Worm (Caenorhabditis elegans) whole organism, L4 larva: ENCODE data around the gene zip-9.

Source experiments
- F26F4.8 ChIP-seq: fragments of 200-800 bp; sonication (Bioruptor generic); conservative IDR thresholded peaks from 2 replicates; pipeline ENCODE4 v1.3.6; 2022; ENCODE audit warnings: missing genetic modification characterization, missing compliant biosample characterization
- F49E8.2 ChIP-seq: sonication (generic microtip); optimal IDR thresholded peaks from 2 replicates; lab custom pipeline; 2016; ENCODE audit warnings: missing compliant biosample characterization, mild to moderate bottlenecking, missing genetic modification characterization, borderline replicate concordance
- T26A8.4 ChIP-seq: fragments of 200-800 bp; sonication (Bioruptor generic); IDR thresholded peaks from 2 replicates; pipeline ENCODE4 v1.3.6; 2022; ENCODE audit warnings: missing genetic modification characterization, missing compliant biosample characterization
- Y48G9A.11 ChIP-seq: fragments of 200-800 bp; sonication (Bioruptor generic); IDR thresholded peaks from 2 replicates; pipeline ENCODE4 v1.3.6; 2022; ENCODE audit warnings: missing genetic modification reagents, missing genetic modification characterization, missing compliant biosample characterization
- Y75B8A.6 ChIP-seq: fragments of 200-800 bp; sonication (Bioruptor generic); IDR thresholded peaks from 2 replicates; pipeline ENCODE4 v1.3.6; 2022; ENCODE audit warnings: missing genetic modification reagents, missing genetic modification characterization, missing compliant biosample characterization
- ZK337.2 ChIP-seq: fragments of 200-800 bp; sonication (Bioruptor generic); IDR thresholded peaks from 2 replicates; pipeline ENCODE4 v1.3.6; 2022; ENCODE audit warnings: missing genetic modification reagents, missing genetic modification characterization, missing compliant biosample characterization
- aha-1 ChIP-seq: fragments of 150-350 bp; peaks from one replicate; lab custom pipeline; 2014; ENCODE audit warnings: missing biosample characterization, missing genetic modification characterization
- aly-2 ChIP-seq: sonication (generic microtip); optimal IDR thresholded peaks from 2 replicates; lab custom pipeline; 2018; ENCODE audit warnings: missing biosample characterization, missing genetic modification characterization
- ama-1 ChIP-seq: fragments of 150-350 bp; optimal IDR thresholded peaks from 2 replicates; lab custom pipeline; 2014; ENCODE audit warnings: inconsistent platforms, mixed read lengths
- attf-4 ChIP-seq: sonication (generic microtip); optimal IDR thresholded peaks from 3 replicates; lab custom pipeline; 2017; ENCODE audit warnings: missing biosample characterization, missing genetic modification characterization
- ceh-20 ChIP-seq: fragments of 200-800 bp; sonication (Bioruptor generic); IDR thresholded peaks from 2 replicates; pipeline ENCODE4 v1.3.6; 2022; ENCODE audit warnings: missing genetic modification reagents, missing genetic modification characterization, missing compliant biosample characterization
- ceh-28 ChIP-seq: fragments of 150-350 bp; optimal IDR thresholded peaks from 2 replicates; lab custom pipeline; 2014; ENCODE audit warnings: missing biosample characterization, missing genetic modification reagents, missing genetic modification characterization
- daf-12 ChIP-seq: fragments of 150-350 bp; optimal IDR thresholded peaks from 2 replicates; lab custom pipeline; 2014; ENCODE audit warnings: missing biosample characterization, missing genetic modification reagents, missing genetic modification characterization
- daf-19 ChIP-seq: fragments of 200-800 bp; sonication (Bioruptor generic); conservative IDR thresholded peaks from 2 replicates; pipeline ENCODE4 v1.3.6; 2022; ENCODE audit warnings: missing genetic modification characterization, missing compliant biosample characterization
- daf-8 ChIP-seq: fragments of 200-800 bp; sonication (Bioruptor generic); IDR thresholded peaks from 2 replicates; pipeline ENCODE4 v1.3.6; 2022; ENCODE audit warnings: missing genetic modification characterization, missing compliant biosample characterization
- dmd-6 ChIP-seq: fragments of 200-800 bp; sonication (Bioruptor generic); IDR thresholded peaks from 2 replicates; pipeline ENCODE4 v1.3.6; 2022; ENCODE audit warnings: missing genetic modification reagents, missing genetic modification characterization, missing compliant biosample characterization
- dmd-9 ChIP-seq: fragments of 200-800 bp; sonication (Bioruptor generic); IDR thresholded peaks from 2 replicates; pipeline ENCODE4 v1.3.6; 2022; ENCODE audit warnings: missing genetic modification reagents, missing genetic modification characterization, missing compliant biosample characterization
- dpl-1 ChIP-seq: fragments of 150-350 bp; optimal IDR thresholded peaks from 2 replicates; lab custom pipeline; 2014; ENCODE audit warnings: missing biosample characterization, missing genetic modification reagents, missing genetic modification characterization
- duxl-1 ChIP-seq: sonication (generic microtip); optimal IDR thresholded peaks from 2 replicates; lab custom pipeline; 2016; ENCODE audit warnings: mild to moderate bottlenecking, missing genetic modification characterization, moderate library complexity, missing compliant biosample characterization; ENCODE audit not compliant: poor library complexity
- fkh-10 ChIP-seq: fragments of 150-350 bp; optimal IDR thresholded peaks from 2 replicates; lab custom pipeline; 2014; ENCODE audit warnings: missing biosample characterization, missing genetic modification reagents, missing genetic modification characterization
- gei-8 ChIP-seq: fragments of 200-800 bp; sonication (Bioruptor generic); optimal IDR thresholded peaks from 2 replicates; lab custom pipeline; 2018; ENCODE audit warnings: mild to moderate bottlenecking, missing genetic modification characterization, missing compliant biosample characterization
- hlh-11 ChIP-seq: fragments of 200-800 bp; sonication (Bioruptor generic); optimal IDR thresholded peaks from 2 replicates; lab custom pipeline; 2018; ENCODE audit warnings: mild to moderate bottlenecking, missing genetic modification characterization, missing compliant biosample characterization
- lin-1 ChIP-seq: fragments of 200-800 bp; sonication (Bioruptor generic); IDR thresholded peaks from 2 replicates; pipeline ENCODE4 v1.3.6; 2022; ENCODE audit warnings: missing genetic modification reagents, missing genetic modification characterization, missing compliant biosample characterization
- lin-15B ChIP-seq: fragments of 150-350 bp; sonication (generic microtip); optimal IDR thresholded peaks from 3 replicates; lab custom pipeline; 2014; ENCODE audit warnings: missing biosample characterization, missing genetic modification characterization
- lin-39 ChIP-seq: fragments of 150-350 bp; optimal IDR thresholded peaks from 2 replicates; lab custom pipeline; 2014; ENCODE audit warnings: missing biosample characterization, missing genetic modification reagents, missing genetic modification characterization
- madf-5 ChIP-seq, 2 experiments: fragments of 200-800 bp; sonication (Bioruptor generic); IDR thresholded peaks; 2 replicates each; pipeline ENCODE4 v1.3.6; 2022; ENCODE audit warnings: missing compliant biosample characterization in 2 of 2, missing genetic modification characterization in 2 of 2
- mdl-1 ChIP-seq, 2 experiments: fragments of 150-350 bp in 1 of 2; sonication (generic microtip) in 1 of 2; optimal IDR thresholded peaks; 2 replicates each; lab custom pipeline; 2014 to 2017; ENCODE audit warnings: missing biosample characterization in 2 of 2, missing genetic modification characterization in 2 of 2
- mdt-29 ChIP-seq: fragments of 200-800 bp; sonication (Bioruptor generic); IDR thresholded peaks from 2 replicates; pipeline ENCODE4 v1.3.6; 2022; ENCODE audit warnings: missing genetic modification reagents, missing genetic modification characterization, missing compliant biosample characterization
- mep-1 ChIP-seq: fragments of 150-350 bp; sonication (generic microtip); optimal IDR thresholded peaks from 3 replicates; lab custom pipeline; 2014; ENCODE audit warnings: missing biosample characterization, missing genetic modification characterization
- mes-2 ChIP-seq: sonication (generic microtip); optimal IDR thresholded peaks from 2 replicates; lab custom pipeline; 2016; ENCODE audit warnings: missing genotype, mild to moderate bottlenecking, missing genetic modification characterization, missing compliant biosample characterization; ENCODE audit not compliant: poor library complexity, severe bottlenecking
- mxl-2 ChIP-seq: fragments of 200-800 bp; sonication (Bioruptor generic); conservative IDR thresholded peaks from 2 replicates; pipeline ENCODE4 v1.3.6; 2022; ENCODE audit warnings: missing genetic modification reagents, missing genetic modification characterization, missing compliant biosample characterization
- nhr-10 ChIP-seq: fragments of 150-350 bp; optimal IDR thresholded peaks from 2 replicates; lab custom pipeline; 2014; ENCODE audit warnings: missing biosample characterization, missing genetic modification characterization
- nhr-111 ChIP-seq: fragments of 200-800 bp; sonication (Bioruptor generic); optimal IDR thresholded peaks from 2 replicates; lab custom pipeline; 2018; ENCODE audit warnings: mild to moderate bottlenecking, missing genetic modification characterization, missing compliant biosample characterization
- nhr-237 ChIP-seq: sonication (generic microtip); optimal IDR thresholded peaks from 2 replicates; lab custom pipeline; 2017; ENCODE audit warnings: missing biosample characterization, missing genetic modification characterization
- nhr-42 ChIP-seq: fragments of 200-800 bp; sonication (Bioruptor generic); IDR thresholded peaks from 2 replicates; pipeline ENCODE4 v1.3.6; 2022; ENCODE audit warnings: missing genetic modification characterization, missing compliant biosample characterization
- nhr-6 ChIP-seq: fragments of 150-350 bp; optimal IDR thresholded peaks from 2 replicates; lab custom pipeline; 2014; ENCODE audit warnings: missing biosample characterization, missing genetic modification characterization
- nhr-76 ChIP-seq: fragments of 150-350 bp; optimal IDR thresholded peaks from 2 replicates; lab custom pipeline; 2014; ENCODE audit warnings: missing biosample characterization, missing genetic modification characterization
- pqm-1 ChIP-seq: sonication (generic microtip); optimal IDR thresholded peaks from 2 replicates; lab custom pipeline; 2017; ENCODE audit warnings: missing biosample characterization, missing genetic modification characterization
- saeg-2 ChIP-seq: fragments of 200-800 bp; sonication (Bioruptor generic); IDR thresholded peaks from 2 replicates; pipeline ENCODE4 v1.3.6; 2022; ENCODE audit warnings: missing genetic modification reagents, missing genetic modification characterization, missing compliant biosample characterization
- sdz-12 ChIP-seq: fragments of 200-800 bp; sonication (Bioruptor generic); optimal IDR thresholded peaks from 2 replicates; lab custom pipeline; 2018; ENCODE audit warnings: mild to moderate bottlenecking, missing genetic modification characterization, missing compliant biosample characterization
- skn-1 ChIP-seq: fragments of 150-350 bp; optimal IDR thresholded peaks from 2 replicates; lab custom pipeline; 2014; ENCODE audit warnings: missing biosample characterization, missing genetic modification characterization
- snpc-4 ChIP-seq: fragments of 150-350 bp; optimal IDR thresholded peaks from 2 replicates; lab custom pipeline; 2014; ENCODE audit warnings: missing biosample characterization, missing genetic modification characterization
- spr-1 ChIP-seq: sonication (generic microtip); optimal IDR thresholded peaks from 2 replicates; lab custom pipeline; 2016; ENCODE audit warnings: mild to moderate bottlenecking, missing genetic modification characterization, missing compliant biosample characterization
- spr-3 ChIP-seq: fragments of 200-800 bp; sonication (Bioruptor generic); optimal IDR thresholded peaks from 2 replicates; lab custom pipeline; 2018; ENCODE audit warnings: mild to moderate bottlenecking, missing genetic modification characterization, missing compliant biosample characterization
- tag-97 ChIP-seq: fragments of 200-800 bp; sonication (Bioruptor generic); IDR thresholded peaks from 2 replicates; pipeline ENCODE4 v1.3.6; 2022; ENCODE audit warnings: missing genetic modification characterization, missing compliant biosample characterization
- tra-1 ChIP-seq: fragments of 200-800 bp; sonication (Bioruptor generic); IDR thresholded peaks from 2 replicates; pipeline ENCODE4 v1.3.6; 2022; ENCODE audit warnings: missing genetic modification reagents, missing genetic modification characterization, missing compliant biosample characterization
- unc-39 ChIP-seq: sonication (generic microtip); optimal IDR thresholded peaks from 2 replicates; lab custom pipeline; 2017; ENCODE audit warnings: missing biosample characterization, missing genetic modification characterization
- unc-62 ChIP-seq, 3 experiments: fragments of 150-350 bp in 1 of 3; sonication (generic microtip); optimal IDR thresholded peaks in 2 of 3; peaks in 1 of 3; 1 replicate in 1 of 3; 2 replicates in 2 of 3; lab custom pipeline; 2014 to 2017; ENCODE audit warnings: missing biosample characterization in 3 of 3, missing genetic modification characterization in 3 of 3, missing genetic modification reagents in 3 of 3, missing genotype in 1 of 3
- vab-7 ChIP-seq: fragments of 200-800 bp; sonication (Bioruptor generic); IDR thresholded peaks from 2 replicates; pipeline ENCODE4 v1.3.6; 2022; ENCODE audit warnings: missing genetic modification reagents, missing genetic modification characterization, missing compliant biosample characterization
- zag-1 ChIP-seq: fragments of 150-350 bp; optimal IDR thresholded peaks from 2 replicates; lab custom pipeline; 2014; ENCODE audit warnings: missing biosample characterization, missing genetic modification characterization
- zfp-2 ChIP-seq: sonication (generic microtip); optimal IDR thresholded peaks from 2 replicates; lab custom pipeline; 2016; ENCODE audit warnings: mild to moderate bottlenecking, missing genetic modification characterization, missing compliant biosample characterization
- zip-2 ChIP-seq: fragments of 150-350 bp; optimal IDR thresholded peaks from 2 replicates; lab custom pipeline; 2014; ENCODE audit warnings: missing biosample characterization, missing genetic modification characterization

The zip-9 gene

ce11 chrV:10965501-10965900, 23.2 kb downstream of the zip-9 start, which contains the start of the genes ctf-4 and eef-1G (continued):
- TF ChIP-seq nhr-111 (GFP tag; lab: Kevin White, UChicago) (no peak), madf-5 (GFP tag; IDR thresholded peaks at IDR 0.05; lab: Robert Waterston, UW) (no peak), nhr-10 (tag; lab: Kevin White, UChicago) (peak; percentile 82), mdt-29 (GFP tag; lab: Robert Waterston, UW) (peak; percentile 89), nhr-237 (peak; percentile 12), F26F4.8 (GFP tag; lab: Robert Waterston, UW) (no peak), dmd-6 (peak; percentile 98), mep-1 (peak; percentile 98), zip-2 (tag; lab: Kevin White, UChicago) (peak; percentile 64), tra-1 (GFP tag; lab: Robert Waterston, UW) (peak; percentile 85; the same call in 1 of the 2 replicates), zag-1 (tag; lab: Kevin White, UChicago) (no peak), spr-1 (tag; lab: Kevin White, UChicago) (peak; percentile 88), skn-1 (tag; lab: Kevin White, UChicago) (no peak), mdl-1 (tag; optimal IDR thresholded peaks at IDR 0.05; lab: Kevin White, UChicago) (peak in 1 of 2 experiments; percentile 76), lin-1 (GFP tag; lab: Robert Waterston, UW) (peak; percentile 94), mes-2 (tag; lab: Kevin White, UChicago) (peak; percentile 93), tag-97 (GFP tag; lab: Robert Waterston, UW) (no peak), aly-2 (tag; lab: Kevin White, UChicago) (no peak), daf-8 (GFP tag; lab: Robert Waterston, UW) (no peak), Y75B8A.6 (peak; percentile 73; the same call in 1 of the 2 replicates), unc-62 (GFP tag; optimal IDR thresholded peaks at IDR 0.05 in 1 of 2; lab: Kevin White, UChicago) (peak in 1 of 2 experiments; percentile 97), unc-62 (tag; optimal IDR thresholded peaks at IDR 0.05; lab: Kevin White, UChicago) (no peak), hlh-11 (tag; lab: Kevin White, UChicago) (peak; percentile 98), mxl-2 (no peak), ceh-20 (peak; percentile 94), pqm-1 (tag; lab: Kevin White, UChicago) (peak; percentile 78), dmd-9 (GFP tag; lab: Robert Waterston, UW) (peak; percentile 74), ceh-28 (tag; lab: Kevin White, UChicago) (no peak), snpc-4 (peak; percentile 32), vab-7 (GFP tag; lab: Robert Waterston, UW) (peak; percentile 64), lin-39 (tag; lab: Kevin White, UChicago) (no peak), gei-8 (GFP tag; lab: Kevin White, UChicago) (no peak), dpl-1 (peak; percentile 98), daf-12 (tag; lab: Kevin White, UChicago) (no peak), F49E8.2 (peak; percentile 51), ama-1 (peak; percentile 83), spr-3 (GFP tag; lab: Kevin White, UChicago) (peak; percentile 66), lin-15B (peak; percentile 77), fkh-10 (GFP tag; lab: Kevin White, UChicago) (peak; percentile 87), unc-39 (no peak), ZK337.2 (GFP tag; lab: Robert Waterston, UW) (no peak), daf-19 (no peak), Y48G9A.11 (peak; percentile 7; the same call in 1 of the 2 replicates), zfp-2 (tag; lab: Kevin White, UChicago) (peak; percentile 84), aha-1 (tag; lab: Kevin White, UChicago) (peak; percentile 99), sdz-12 (GFP tag; lab: Kevin White, UChicago) (no peak), nhr-76 (tag; lab: Kevin White, UChicago) (peak; percentile 18), saeg-2 (GFP tag; lab: Robert Waterston, UW) (peak; percentile 87), nhr-42 (GFP tag; lab: Robert Waterston, UW) (peak; percentile 87; the same call in 1 of the 2 replicates), nhr-6 (peak; percentile 97), duxl-1 (tag; lab: Kevin White, UChicago) (peak; percentile 92), attf-4 (tag; lab: Kevin White, UChicago) (no peak), T26A8.4 (GFP tag; lab: Robert Waterston, UW) (peak; percentile 95)
